Fruit fly (Drosophila melanogaster): ENCODE results near the gene eIF2Bbeta.

DNA sequence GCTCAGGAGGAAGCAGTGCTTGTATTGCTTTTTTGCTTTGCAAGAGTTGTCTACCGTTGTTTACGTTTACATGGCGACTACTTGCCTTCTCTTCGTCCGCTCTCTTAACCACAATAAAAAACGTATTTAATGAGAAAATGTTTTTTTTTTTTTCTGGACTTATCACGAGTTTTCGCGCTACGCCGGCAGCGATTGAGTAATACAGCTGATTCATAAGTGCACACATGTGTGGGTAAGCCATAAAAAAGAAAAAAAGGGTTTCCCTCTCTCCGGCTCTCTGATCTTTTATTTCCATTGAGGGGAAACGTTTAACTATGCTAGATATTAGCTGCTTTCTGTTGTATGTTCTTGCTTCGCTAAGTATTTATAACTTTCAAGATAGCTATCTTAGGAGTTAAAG, 37.7 kb downstream of the eIF2Bbeta start:
- TF ChIP-seq psq (optimal IDR thresholded peaks at IDR 0.05), result no peak
- no peak for TF ChIP-seq usp (GFP tag; optimal IDR thresholded peaks at IDR 0.05)
- TF ChIP-seq CG8478 (optimal IDR thresholded peaks at IDR 0.05), result no peak
- TF ChIP-seq pan (optimal IDR thresholded peaks at IDR 0.05), result no peak
- no peak for TF ChIP-seq EcR (GFP tag; optimal IDR thresholded peaks at IDR 0.05)
- TF ChIP-seq Dll (optimal IDR thresholded peaks at IDR 0.05), result no peak
